Worm (Caenorhabditis elegans) whole organism, L4 larva: ENCODE results near the gene W02G9.3.
A peak's percentile ranks its signal among the peaks of the same experiment; 100 is the strongest.

ENCODE experiments used
- D1046.2 ChIP-seq: fragments of 200-800 bp; sonication (Bioruptor generic); IDR thresholded peaks from 2 replicates; pipeline ENCODE4 v1.3.6; 2022; ENCODE audit warnings: missing genetic modification characterization, missing compliant biosample characterization
- F10B5.3 ChIP-seq: sonication (generic microtip); optimal IDR thresholded peaks from 2 replicates; lab custom pipeline; 2016; ENCODE audit warnings: mild to moderate bottlenecking, missing genetic modification characterization, missing compliant biosample characterization
- F26F4.8 ChIP-seq: fragments of 200-800 bp; sonication (Bioruptor generic); conservative IDR thresholded peaks from 2 replicates; pipeline ENCODE4 v1.3.6; 2022; ENCODE audit warnings: missing genetic modification characterization, missing compliant biosample characterization
- F37D6.2 ChIP-seq: sonication (generic microtip); optimal IDR thresholded peaks from 2 replicates; lab custom pipeline; 2016; ENCODE audit warnings: mild to moderate bottlenecking, missing genetic modification characterization, missing compliant biosample characterization
- F49E8.2 ChIP-seq: sonication (generic microtip); optimal IDR thresholded peaks from 2 replicates; lab custom pipeline; 2016; ENCODE audit warnings: missing compliant biosample characterization, mild to moderate bottlenecking, missing genetic modification characterization, borderline replicate concordance
- Y105C5A.15 ChIP-seq: fragments of 200-800 bp; sonication (Bioruptor generic); IDR thresholded peaks from 2 replicates; pipeline ENCODE4 v1.3.6; 2022; ENCODE audit warnings: missing genetic modification characterization, missing compliant biosample characterization
- Y48G9A.11 ChIP-seq: fragments of 200-800 bp; sonication (Bioruptor generic); IDR thresholded peaks from 2 replicates; pipeline ENCODE4 v1.3.6; 2022; ENCODE audit warnings: missing genetic modification reagents, missing genetic modification characterization, missing compliant biosample characterization
- ZK337.2 ChIP-seq: fragments of 200-800 bp; sonication (Bioruptor generic); IDR thresholded peaks from 2 replicates; pipeline ENCODE4 v1.3.6; 2022; ENCODE audit warnings: missing genetic modification reagents, missing genetic modification characterization, missing compliant biosample characterization
- aly-2 ChIP-seq: sonication (generic microtip); optimal IDR thresholded peaks from 2 replicates; lab custom pipeline; 2018; ENCODE audit warnings: missing biosample characterization, missing genetic modification characterization
- ceh-20 ChIP-seq: fragments of 200-800 bp; sonication (Bioruptor generic); IDR thresholded peaks from 2 replicates; pipeline ENCODE4 v1.3.6; 2022; ENCODE audit warnings: missing genetic modification reagents, missing genetic modification characterization, missing compliant biosample characterization
- ceh-62 ChIP-seq: sonication (generic microtip); optimal IDR thresholded peaks from 2 replicates; lab custom pipeline; 2017; ENCODE audit warnings: missing biosample characterization, missing genetic modification characterization
- cey-2 ChIP-seq: sonication (generic microtip); optimal IDR thresholded peaks from 3 replicates; lab custom pipeline; 2017; ENCODE audit warnings: missing genetic modification characterization, mild to moderate bottlenecking, missing compliant biosample characterization, antibody characterized with exemption, borderline replicate concordance; ENCODE audit not compliant: insufficient read depth
- daf-19 ChIP-seq: fragments of 200-800 bp; sonication (Bioruptor generic); conservative IDR thresholded peaks from 2 replicates; pipeline ENCODE4 v1.3.6; 2022; ENCODE audit warnings: missing genetic modification characterization, missing compliant biosample characterization
- dmd-6 ChIP-seq: fragments of 200-800 bp; sonication (Bioruptor generic); IDR thresholded peaks from 2 replicates; pipeline ENCODE4 v1.3.6; 2022; ENCODE audit warnings: missing genetic modification reagents, missing genetic modification characterization, missing compliant biosample characterization
- dpl-1 ChIP-seq: fragments of 150-350 bp; optimal IDR thresholded peaks from 2 replicates; lab custom pipeline; 2014; ENCODE audit warnings: missing biosample characterization, missing genetic modification reagents, missing genetic modification characterization
- duxl-1 ChIP-seq: sonication (generic microtip); optimal IDR thresholded peaks from 2 replicates; lab custom pipeline; 2016; ENCODE audit warnings: mild to moderate bottlenecking, missing genetic modification characterization, moderate library complexity, missing compliant biosample characterization; ENCODE audit not compliant: poor library complexity
- egl-27 ChIP-seq: sonication (generic microtip); optimal IDR thresholded peaks from 3 replicates; lab custom pipeline; 2017; ENCODE audit warnings: missing biosample characterization, missing genetic modification reagents, missing genetic modification characterization
- hlh-11 ChIP-seq: fragments of 200-800 bp; sonication (Bioruptor generic); optimal IDR thresholded peaks from 2 replicates; lab custom pipeline; 2018; ENCODE audit warnings: mild to moderate bottlenecking, missing genetic modification characterization, missing compliant biosample characterization
- hlh-30 ChIP-seq: sonication (generic microtip); optimal IDR thresholded peaks from 2 replicates; lab custom pipeline; 2017; ENCODE audit warnings: antibody characterized with exemption, mild to moderate bottlenecking, missing genetic modification characterization, missing compliant biosample characterization; ENCODE audit not compliant: insufficient read depth
- lin-38 ChIP-seq: fragments of 200-800 bp; sonication (Bioruptor generic); IDR thresholded peaks from 2 replicates; pipeline ENCODE4 v1.3.6; 2022; ENCODE audit warnings: missing genetic modification reagents, missing genetic modification characterization, missing compliant biosample characterization
- lin-39 ChIP-seq: fragments of 150-350 bp; optimal IDR thresholded peaks from 2 replicates; lab custom pipeline; 2014; ENCODE audit warnings: missing biosample characterization, missing genetic modification reagents, missing genetic modification characterization
- lir-3 ChIP-seq: sonication (generic microtip); optimal IDR thresholded peaks from 2 replicates; lab custom pipeline; 2016; ENCODE audit warnings: mild to moderate bottlenecking, missing genetic modification characterization, missing compliant biosample characterization
- lsy-2 ChIP-seq, 2 experiments: fragments of 150-350 bp in 1 of 2; sonication (generic microtip) in 1 of 2; optimal IDR thresholded peaks; 2 replicates each; lab custom pipeline; 2014 to 2017; ENCODE audit warnings: missing biosample characterization in 2 of 2, missing genetic modification characterization in 2 of 2
- mdl-1 ChIP-seq, 2 experiments: fragments of 150-350 bp in 1 of 2; sonication (generic microtip) in 1 of 2; optimal IDR thresholded peaks; 2 replicates each; lab custom pipeline; 2014 to 2017; ENCODE audit warnings: missing biosample characterization in 2 of 2, missing genetic modification characterization in 2 of 2
- mep-1 ChIP-seq: fragments of 150-350 bp; sonication (generic microtip); optimal IDR thresholded peaks from 3 replicates; lab custom pipeline; 2014; ENCODE audit warnings: missing biosample characterization, missing genetic modification characterization
- mes-2 ChIP-seq: sonication (generic microtip); optimal IDR thresholded peaks from 2 replicates; lab custom pipeline; 2016; ENCODE audit warnings: missing genotype, mild to moderate bottlenecking, missing genetic modification characterization, missing compliant biosample characterization; ENCODE audit not compliant: poor library complexity, severe bottlenecking
- mxl-3 ChIP-seq: fragments of 200-800 bp; sonication (Bioruptor generic); optimal IDR thresholded peaks from 2 replicates; lab custom pipeline; 2018; ENCODE audit warnings: mild to moderate bottlenecking, missing genetic modification characterization, missing compliant biosample characterization
- nhr-10 ChIP-seq: fragments of 150-350 bp; optimal IDR thresholded peaks from 2 replicates; lab custom pipeline; 2014; ENCODE audit warnings: missing biosample characterization, missing genetic modification characterization
- nhr-102 ChIP-seq: sonication (generic microtip); optimal IDR thresholded peaks from 2 replicates; lab custom pipeline; 2016; ENCODE audit warnings: mild to moderate bottlenecking, missing genetic modification characterization, moderate library complexity, missing compliant biosample characterization
- nhr-41 ChIP-seq: fragments of 200-800 bp; sonication (Bioruptor generic); IDR thresholded peaks from 2 replicates; pipeline ENCODE4 v1.3.6; 2022; ENCODE audit warnings: missing genetic modification reagents, missing genetic modification characterization, missing compliant biosample characterization
- nhr-42 ChIP-seq: fragments of 200-800 bp; sonication (Bioruptor generic); IDR thresholded peaks from 2 replicates; pipeline ENCODE4 v1.3.6; 2022; ENCODE audit warnings: missing genetic modification characterization, missing compliant biosample characterization
- nhr-48 ChIP-seq: sonication (generic microtip); optimal IDR thresholded peaks from 2 replicates; lab custom pipeline; 2016; ENCODE audit warnings: mild to moderate bottlenecking, missing genetic modification characterization, missing compliant biosample characterization
- rbr-2 ChIP-seq: sonication (generic microtip); optimal IDR thresholded peaks from 2 replicates; lab custom pipeline; 2016; ENCODE audit warnings: missing genotype, missing genetic modification characterization, missing compliant biosample characterization
- saeg-2 ChIP-seq: fragments of 200-800 bp; sonication (Bioruptor generic); IDR thresholded peaks from 2 replicates; pipeline ENCODE4 v1.3.6; 2022; ENCODE audit warnings: missing genetic modification reagents, missing genetic modification characterization, missing compliant biosample characterization
- set-16 ChIP-seq: fragments of 200-800 bp; sonication (Bioruptor generic); IDR thresholded peaks from 2 replicates; pipeline ENCODE4 v1.3.6; 2022; ENCODE audit warnings: missing genetic modification reagents, missing genetic modification characterization, missing compliant biosample characterization
- snpc-1.2 ChIP-seq: fragments of 200-800 bp; sonication (Bioruptor generic); IDR thresholded peaks from 2 replicates; pipeline ENCODE4 v1.3.6; 2022; ENCODE audit warnings: missing genetic modification reagents, missing genetic modification characterization, missing compliant biosample characterization
- snpc-4 ChIP-seq: fragments of 150-350 bp; optimal IDR thresholded peaks from 2 replicates; lab custom pipeline; 2014; ENCODE audit warnings: missing biosample characterization, missing genetic modification characterization
- spr-3 ChIP-seq: fragments of 200-800 bp; sonication (Bioruptor generic); optimal IDR thresholded peaks from 2 replicates; lab custom pipeline; 2018; ENCODE audit warnings: mild to moderate bottlenecking, missing genetic modification characterization, missing compliant biosample characterization
- tag-97 ChIP-seq: fragments of 200-800 bp; sonication (Bioruptor generic); IDR thresholded peaks from 2 replicates; pipeline ENCODE4 v1.3.6; 2022; ENCODE audit warnings: missing genetic modification characterization, missing compliant biosample characterization
- unc-130 ChIP-seq: sonication (generic microtip); optimal IDR thresholded peaks from 2 replicates; lab custom pipeline; 2016; ENCODE audit warnings: missing genetic modification reagents, missing genetic modification characterization, missing compliant biosample characterization
- unc-62 ChIP-seq, 3 experiments: fragments of 150-350 bp in 1 of 3; sonication (generic microtip); optimal IDR thresholded peaks in 2 of 3; peaks in 1 of 3; 1 replicate in 1 of 3; 2 replicates in 2 of 3; lab custom pipeline; 2014 to 2017; ENCODE audit warnings: missing biosample characterization in 3 of 3, missing genetic modification characterization in 3 of 3, missing genetic modification reagents in 3 of 3, missing genotype in 1 of 3
- zag-1 ChIP-seq: fragments of 150-350 bp; optimal IDR thresholded peaks from 2 replicates; lab custom pipeline; 2014; ENCODE audit warnings: missing biosample characterization, missing genetic modification characterization
- zfp-2 ChIP-seq: sonication (generic microtip); optimal IDR thresholded peaks from 2 replicates; lab custom pipeline; 2016; ENCODE audit warnings: mild to moderate bottlenecking, missing genetic modification characterization, missing compliant biosample characterization
- ztf-7 ChIP-seq: fragments of 150-350 bp; optimal IDR thresholded peaks from 2 replicates; lab custom pipeline; 2014; ENCODE audit warnings: missing biosample characterization, missing genetic modification characterization

W02G9.3 gene

DNA sequence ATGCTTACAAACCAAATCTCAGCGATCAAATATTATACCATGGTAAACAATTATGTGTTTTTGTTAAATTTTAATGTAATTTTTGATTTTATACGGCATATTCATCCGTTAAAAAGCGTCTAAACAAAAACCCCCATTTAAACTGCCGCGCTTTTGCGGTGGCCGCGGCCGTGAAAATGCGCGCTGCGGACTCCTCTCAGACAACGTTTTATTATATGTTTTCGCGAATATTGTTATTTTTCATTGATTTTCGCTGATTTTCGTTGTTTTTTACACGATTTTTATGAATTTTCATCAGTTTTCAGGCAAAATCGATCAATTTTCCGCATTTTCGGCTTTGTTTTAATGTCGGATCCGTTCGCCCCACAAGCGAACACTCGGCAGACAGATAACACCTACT is 34.2 kb upstream of the W02G9.3 start, which contains the start of gene W02H5.19 (continued):
- TF ChIP-seq F10B5.3 (tag; lab: Kevin White, UChicago) (peak; percentile 67), aly-2 (no peak), mdl-1 (tag; optimal IDR thresholded peaks at IDR 0.05; lab: Kevin White, UChicago) (no peak), hlh-11 (peak; percentile 65), mep-1 (peak; percentile 67), dmd-6 (GFP tag; lab: Robert Waterston, UW) (peak; percentile 73), mxl-3 (GFP tag; lab: Kevin White, UChicago) (peak; percentile 30), unc-62 (GFP tag; optimal IDR thresholded peaks at IDR 0.05 in 1 of 2; lab: Kevin White, UChicago) (no peak), unc-62 (tag; optimal IDR thresholded peaks at IDR 0.05; lab: Kevin White, UChicago) (no peak), hlh-30 (tag; lab: Kevin White, UChicago) (peak; percentile 46), set-16 (GFP tag; lab: Robert Waterston, UW) (no peak), Y105C5A.15 (GFP tag; lab: Robert Waterston, UW) (no peak), Y48G9A.11 (GFP tag; lab: Robert Waterston, UW) (peak; percentile 61; the same call in 1 of the 2 replicates), dpl-1 (peak; percentile 98), duxl-1 (tag; lab: Kevin White, UChicago) (peak; percentile 90), nhr-41 (GFP tag; lab: Robert Waterston, UW) (no peak), saeg-2 (no peak), ceh-62 (tag; lab: Kevin White, UChicago) (no peak), F37D6.2 (tag; lab: Kevin White, UChicago) (peak; percentile 29), F49E8.2 (peak; percentile 52), rbr-2 (tag; lab: Kevin White, UChicago) (peak; percentile 60), lir-3 (no peak), ZK337.2 (GFP tag; lab: Robert Waterston, UW) (peak; percentile 96), nhr-42 (GFP tag; lab: Robert Waterston, UW) (no peak), lin-38 (GFP tag; lab: Robert Waterston, UW) (peak; percentile 85), daf-19 (GFP tag; lab: Robert Waterston, UW) (no peak), D1046.2 (GFP tag; lab: Robert Waterston, UW) (0 out of 2 replicates have a peak, but pooled peaks have one; percentile 25), unc-130 (GFP tag; lab: Kevin White, UChicago) (peak; percentile 65), nhr-102 (tag; lab: Kevin White, UChicago) (peak; percentile 72), nhr-10 (tag; lab: Kevin White, UChicago) (no peak), cey-2 (tag; lab: Kevin White, UChicago) (no peak), zag-1 (tag; lab: Kevin White, UChicago) (no peak), nhr-48 (peak; percentile 2), lsy-2 (tag; optimal IDR thresholded peaks at IDR 0.05; lab: Kevin White, UChicago) (peak in 1 of 2 experiments; percentile 85), mes-2 (peak; percentile 100), snpc-4 (tag; lab: Kevin White, UChicago) (no peak), snpc-1.2 (GFP tag; lab: Robert Waterston, UW) (no peak), zfp-2 (tag; lab: Kevin White, UChicago) (no peak), tag-97 (GFP tag; lab: Robert Waterston, UW) (0 out of 2 replicates have a peak, but pooled peaks have one; percentile 56), F26F4.8 (GFP tag; lab: Robert Waterston, UW) (no peak), ztf-7 (peak; percentile 45), egl-27 (tag; lab: Kevin White, UChicago) (no peak), spr-3 (no peak), lin-39 (tag; lab: Kevin White, UChicago) (no peak), ceh-20 (GFP tag; lab: Robert Waterston, UW) (0 out of 2 replicates have a peak, but pooled peaks have one; percentile 32)
